Fruit fly (Drosophila melanogaster) whole organism: ENCODE results near the gene neb.

ENCODE experiments used
- CG8478 ChIP-seq: fragments of >200 bp; optimal IDR thresholded peaks from 2 replicates; lab custom pipeline; 2018; ENCODE audit warnings: inconsistent platforms
- Dll ChIP-seq: fragments of >200 bp; optimal IDR thresholded peaks from 2 replicates; lab custom pipeline; 2017
- EcR ChIP-seq, 2 experiments: fragments of >200 bp; optimal IDR thresholded peaks; 2 replicates each; lab custom pipeline; 2017; ENCODE audit warnings: missing biosample characterization in 2 of 2, missing genetic modification characterization in 2 of 2, missing genetic modification reagents in 2 of 2
- pan ChIP-seq: fragments of >200 bp; optimal IDR thresholded peaks from 2 replicates; lab custom pipeline; 2017
- psq ChIP-seq: fragments of >200 bp; optimal IDR thresholded peaks from 2 replicates; lab custom pipeline; 2017
- usp ChIP-seq: fragments of >200 bp; optimal IDR thresholded peaks from 2 replicates; lab custom pipeline; 2017; ENCODE audit warnings: missing biosample characterization, missing genetic modification characterization, mixed read lengths

neb gene

dm6 chr2L:20074388-20074787 lies 1.2 kb upstream of the neb start:
- TF ChIP-seq Dll (lab: Kevin White, UChicago) = no peak
- no peak for TF ChIP-seq usp (GFP tag; lab: Kevin White, UChicago)
- no peak for TF ChIP-seq psq (lab: Kevin White, UChicago)
- no peak for TF ChIP-seq EcR (GFP tag; optimal IDR thresholded peaks at IDR 0.05; lab: Kevin White, UChicago)
- TF ChIP-seq CG8478 (lab: Kevin White, UChicago) = no peak
- TF ChIP-seq pan (lab: Kevin White, UChicago) = no peak

- TF ChIP-seq pan (lab: Kevin White, UChicago) (peak; percentile 23), psq (lab: Kevin White, UChicago) (no peak), usp (GFP tag; lab: Kevin White, UChicago) (no peak), CG8478 (lab: Kevin White, UChicago) (no peak), EcR (GFP tag; optimal IDR thresholded peaks at IDR 0.05; lab: Kevin White, UChicago) (no peak), Dll (lab: Kevin White, UChicago) (no peak)
Measured at dm6 chr2L:20077423-20078401, 2.2 kb downstream of the neb start.

dm6 chr2L:20078880-20079279 lies 3.3 kb downstream of the neb start:
- TF ChIP-seq pan (lab: Kevin White, UChicago) = no peak
- no peak for TF ChIP-seq usp (GFP tag; lab: Kevin White, UChicago)
- no peak for TF ChIP-seq psq (lab: Kevin White, UChicago)
- no peak for TF ChIP-seq Dll (lab: Kevin White, UChicago)
- TF ChIP-seq EcR (GFP tag; optimal IDR thresholded peaks at IDR 0.05; lab: Kevin White, UChicago) = no peak
- TF ChIP-seq CG8478 (lab: Kevin White, UChicago) = no peak

- TF ChIP-seq psq (lab: Kevin White, UChicago) (no peak), pan (lab: Kevin White, UChicago) (no peak), usp (GFP tag; lab: Kevin White, UChicago) (no peak), Dll (lab: Kevin White, UChicago) (no peak), EcR (GFP tag; optimal IDR thresholded peaks at IDR 0.05; lab: Kevin White, UChicago) (no peak), CG8478 (lab: Kevin White, UChicago) (no peak)
Measured at dm6 chr2L:20080772-20081171, 5.2 kb downstream of the neb start.

dm6 chr2L:20082155-20082964 lies 6.8 kb downstream of the neb start:
- TF ChIP-seq usp (GFP tag; lab: Kevin White, UChicago) = no peak
- no peak for TF ChIP-seq CG8478 (lab: Kevin White, UChicago)
- no peak for TF ChIP-seq psq (lab: Kevin White, UChicago)
- no peak for TF ChIP-seq EcR (GFP tag; optimal IDR thresholded peaks at IDR 0.05; lab: Kevin White, UChicago)
- TF ChIP-seq Dll (lab: Kevin White, UChicago) = no peak
- no peak for TF ChIP-seq pan (lab: Kevin White, UChicago)

- TF ChIP-seq CG8478 (lab: Kevin White, UChicago) = no peak
- no peak for TF ChIP-seq pan (lab: Kevin White, UChicago)
- no peak for TF ChIP-seq Dll (lab: Kevin White, UChicago)
- no peak for TF ChIP-seq psq (lab: Kevin White, UChicago)
- TF ChIP-seq usp (GFP tag; lab: Kevin White, UChicago) = no peak
- no peak for TF ChIP-seq EcR (GFP tag; optimal IDR thresholded peaks at IDR 0.05; lab: Kevin White, UChicago)
Measured at dm6 chr2L:20082965-20083855, 7.7 kb downstream of the neb start.

- TF ChIP-seq EcR (GFP tag; optimal IDR thresholded peaks at IDR 0.05; lab: Kevin White, UChicago) (peak; percentile 8 to 25), usp (GFP tag; lab: Kevin White, UChicago) (no peak)
Measured at dm6 chr2L:20084068-20084651, 8.6 kb downstream of the neb start.

dm6 chr2L:20084785-20085555 lies 9.4 kb downstream of the neb start, which contains the start of gene fok:
Gene fok, minus strand, starts transcription at chr2L:20085070.
- no peak for TF ChIP-seq psq (lab: Kevin White, UChicago)
- no peak for TF ChIP-seq EcR (GFP tag; optimal IDR thresholded peaks at IDR 0.05; lab: Kevin White, UChicago)
- no peak for TF ChIP-seq usp (GFP tag; lab: Kevin White, UChicago)
- TF ChIP-seq Dll (lab: Kevin White, UChicago) = no peak
- TF ChIP-seq pan (lab: Kevin White, UChicago) = no peak
- no peak for TF ChIP-seq CG8478 (lab: Kevin White, UChicago)
